Worm (Caenorhabditis elegans): ENCODE data around the gene osta-1.

The osta-1 gene

DNA sequence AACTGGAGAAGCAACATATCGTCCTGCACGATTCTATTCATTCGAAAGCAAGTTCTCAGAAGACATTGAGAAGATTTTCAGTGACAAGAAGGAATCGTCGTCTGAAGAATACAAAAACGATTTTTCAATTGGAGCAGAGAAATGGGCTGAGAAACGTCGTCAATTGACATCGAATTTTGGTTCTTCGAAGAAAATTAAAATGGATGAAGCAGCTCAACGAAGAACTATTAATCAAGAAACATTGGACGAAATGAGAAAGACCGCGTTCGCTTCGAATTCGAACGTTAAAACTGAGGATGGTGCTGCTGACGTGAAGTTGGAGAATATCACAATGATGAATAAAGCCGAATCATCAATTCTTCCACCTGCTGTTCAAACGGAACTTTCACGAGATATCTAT, 39.7 kb downstream of the osta-1 start, which contains the start of gene rpt-4:
Gene rpt-4, minus strand, starts transcription at position 101 of the 400 bp plus-strand sequence.
- TF ChIP-seq lsl-1 (GFP tag; optimal IDR thresholded peaks at IDR 0.05) (no peak), D2030.7 (GFP tag; IDR thresholded peaks at IDR 0.05) (no peak), madf-8 (GFP tag; conservative IDR thresholded peaks at IDR 0.05) (no peak)

DNA sequence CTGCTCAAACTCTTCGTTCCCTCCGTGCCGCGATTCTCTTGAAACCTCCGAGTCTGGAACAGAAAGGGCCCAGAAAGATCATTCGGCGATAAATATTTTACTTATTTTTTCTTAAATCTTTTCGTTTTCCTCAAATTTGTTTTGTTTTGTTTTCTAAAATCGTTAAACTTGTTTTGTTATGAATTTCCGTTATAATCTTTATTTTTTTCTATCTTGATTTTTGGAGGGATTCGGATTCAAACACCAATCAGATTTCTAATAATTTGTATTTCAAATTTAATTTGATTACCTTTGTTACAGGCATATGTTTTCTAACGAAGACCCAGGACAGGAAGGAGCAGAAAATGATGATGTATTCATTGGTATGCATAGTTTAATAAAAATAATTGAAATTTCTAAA, 40.8 kb downstream of the osta-1 start, which contains the start of gene C23H3.5:
Gene C23H3.5, plus strand, starts transcription at position 301 of the 400 bp plus-strand sequence.
- no peak for TF ChIP-seq ztf-22 (GFP tag; optimal IDR thresholded peaks at IDR 0.05)
- TF ChIP-seq ceh-58 (GFP tag; IDR thresholded peaks at IDR 0.05): no peak
- TF ChIP-seq ztf-6 (GFP tag; IDR thresholded peaks at IDR 0.05): no peak
- no peak for TF ChIP-seq ets-4 (GFP tag; optimal IDR thresholded peaks at IDR 0.05)
- TF ChIP-seq ama-1 (optimal IDR thresholded peaks at IDR 0.05): no peak
- no peak for TF ChIP-seq ama-1 (GFP tag; optimal IDR thresholded peaks at IDR 0.05)
- TF ChIP-seq lag-1 (GFP tag; IDR thresholded peaks at IDR 0.05): no peak
- TF ChIP-seq egl-44 (GFP tag; IDR thresholded peaks at IDR 0.05): no peak
- no peak for TF ChIP-seq D2030.7 (GFP tag; IDR thresholded peaks at IDR 0.05)
- no peak for TF ChIP-seq nhr-90 (tag; optimal IDR thresholded peaks at IDR 0.05)
- TF ChIP-seq attf-3 (GFP tag; conservative IDR thresholded peaks at IDR 0.05): no peak
- no peak for TF ChIP-seq nhr-179 (tag; optimal IDR thresholded peaks at IDR 0.05)
- TF ChIP-seq K11D2.4 (GFP tag; IDR thresholded peaks at IDR 0.05): no peak
- TF ChIP-seq zfh-2 (GFP tag; conservative IDR thresholded peaks at IDR 0.05): no peak
- TF ChIP-seq snpc-3.4 (tag; optimal IDR thresholded peaks at IDR 0.05): no peak
- no peak for TF ChIP-seq hmg-1.2 (GFP tag; IDR thresholded peaks at IDR 0.05)
- TF ChIP-seq snpc-1.1 (tag; optimal IDR thresholded peaks at IDR 0.05; ENCODE audit: insufficient read depth): no peak
- no peak for TF ChIP-seq chd-7 (tag; optimal IDR thresholded peaks at IDR 0.05)
- no peak for TF ChIP-seq F57A8.1 (GFP tag; optimal IDR thresholded peaks at IDR 0.05)
- TF ChIP-seq sptf-2 (GFP tag; optimal IDR thresholded peaks at IDR 0.05): no peak

DNA sequence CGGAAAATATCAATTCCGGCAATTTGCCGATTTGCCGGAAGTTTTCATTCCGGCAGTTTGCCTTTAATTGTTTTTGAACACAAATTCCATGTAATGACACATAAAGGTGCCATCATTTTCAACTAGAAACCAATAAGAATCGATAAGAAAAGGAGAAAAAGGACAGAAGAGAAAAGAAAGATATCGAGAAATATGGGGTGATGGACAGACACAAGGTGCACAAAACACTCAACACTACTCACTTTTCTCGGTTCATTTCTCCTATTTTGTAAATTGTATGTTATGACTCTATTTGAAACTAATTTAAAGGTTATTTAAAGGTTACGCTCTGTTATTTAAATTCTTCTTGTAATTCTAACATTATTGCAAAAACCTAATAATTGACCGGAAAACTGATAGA, 44.4 kb downstream of the osta-1 start:
- TF ChIP-seq nhr-80 (tag; optimal IDR thresholded peaks at IDR 0.05) (peak; percentile 35), attf-5 (GFP tag; optimal IDR thresholded peaks at IDR 0.05) (peak; percentile 32), Y67H2A.10 (GFP tag; conservative IDR thresholded peaks at IDR 0.05) (no peak)

DNA sequence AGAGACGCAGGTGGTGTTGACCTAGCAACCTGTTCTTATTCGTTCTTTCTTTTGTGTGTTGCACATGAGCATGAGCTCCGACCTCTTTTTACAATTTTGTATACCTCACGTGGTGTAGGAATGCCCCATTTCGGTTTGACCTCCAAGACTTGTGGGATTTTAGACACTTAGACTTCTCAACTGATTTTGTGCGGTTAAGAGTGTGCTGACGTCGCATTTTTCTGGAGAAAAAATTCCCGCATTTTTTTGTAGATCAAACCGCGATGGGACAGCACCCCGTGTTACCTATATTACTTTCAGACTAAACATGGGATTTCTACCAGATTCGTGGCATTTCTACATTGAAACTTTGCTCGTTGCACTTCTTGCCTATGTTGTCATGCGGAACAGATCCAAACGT, 44.9 kb downstream of the osta-1 start, which contains the start of gene sptl-1:
Gene sptl-1, plus strand, starts transcription at position 301 of the 400 bp plus-strand sequence.
- TF ChIP-seq Y67H2A.10 (GFP tag; conservative IDR thresholded peaks at IDR 0.05): no peak
- 0 out of 2 replicates have a peak, but pooled peaks have one; percentile 23 for TF ChIP-seq madf-6 (GFP tag; IDR thresholded peaks at IDR 0.05)
- TF ChIP-seq ekl-4 (GFP tag; IDR thresholded peaks at IDR 0.05): no peak
- TF ChIP-seq K11D2.4 (GFP tag; IDR thresholded peaks at IDR 0.05): no peak

DNA sequence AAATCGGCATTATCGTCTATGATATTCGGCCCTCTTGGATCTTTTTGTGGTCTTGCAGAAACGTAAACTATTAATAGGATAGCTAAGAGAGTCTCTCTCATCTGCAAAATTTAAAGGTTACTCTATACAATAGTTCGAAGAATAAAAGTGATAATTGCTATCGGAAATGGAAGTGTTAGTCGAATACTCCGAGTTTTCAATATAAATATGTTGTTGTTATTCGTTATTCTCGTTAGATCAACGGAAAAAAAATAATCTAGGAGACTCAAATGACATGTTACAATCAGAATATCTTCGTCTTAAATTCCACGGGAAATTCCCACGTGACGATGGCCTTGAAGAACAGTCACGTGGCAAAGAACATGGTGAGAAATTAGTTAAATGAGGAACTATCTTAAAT, 48.7 kb downstream of the osta-1 start, which contains the start of gene tre-5:
Gene tre-5, minus strand, starts transcription at position 101 of the 400 bp plus-strand sequence.
- TF ChIP-seq ZK185.1 (tag; optimal IDR thresholded peaks at IDR 0.05; ENCODE audit: poor library complexity, severe bottlenecking): no peak
- no peak for TF ChIP-seq athp-1 (tag; optimal IDR thresholded peaks at IDR 0.05)
- TF ChIP-seq ama-1 (optimal IDR thresholded peaks at IDR 0.05): no peak
- no peak for TF ChIP-seq ama-1 (GFP tag; optimal IDR thresholded peaks at IDR 0.05)
- no peak for TF ChIP-seq lin-54 (GFP tag; optimal IDR thresholded peaks at IDR 0.05)
- no peak for TF ChIP-seq bed-1 (GFP tag; IDR thresholded peaks at IDR 0.05)
- TF ChIP-seq lin-26 (GFP tag; IDR thresholded peaks at IDR 0.05): no peak
- no peak for TF ChIP-seq sptf-2 (GFP tag; optimal IDR thresholded peaks at IDR 0.05)
- no peak for TF ChIP-seq hrde-1 (tag; optimal IDR thresholded peaks at IDR 0.05; ENCODE audit: borderline replicate concordance)
- no peak for TF ChIP-seq repo-1 (tag; optimal IDR thresholded peaks at IDR 0.05)
- no peak for TF ChIP-seq him-1 (tag; optimal IDR thresholded peaks at IDR 0.05)
- no peak for TF ChIP-seq efl-1 (GFP tag; optimal IDR thresholded peaks at IDR 0.05)
- TF ChIP-seq lin-35 (GFP tag; optimal IDR thresholded peaks at IDR 0.05): no peak
- no peak for TF ChIP-seq ztf-28 (GFP tag; IDR thresholded peaks at IDR 0.05)
- no peak for TF ChIP-seq F55B11.4 (tag; optimal IDR thresholded peaks at IDR 0.05; ENCODE audit: borderline replicate concordance, insufficient read depth)
